Worm (Caenorhabditis elegans): Measurements from ENCODE around the gene ZK673.5.

The ZK673.5 gene

DNA sequence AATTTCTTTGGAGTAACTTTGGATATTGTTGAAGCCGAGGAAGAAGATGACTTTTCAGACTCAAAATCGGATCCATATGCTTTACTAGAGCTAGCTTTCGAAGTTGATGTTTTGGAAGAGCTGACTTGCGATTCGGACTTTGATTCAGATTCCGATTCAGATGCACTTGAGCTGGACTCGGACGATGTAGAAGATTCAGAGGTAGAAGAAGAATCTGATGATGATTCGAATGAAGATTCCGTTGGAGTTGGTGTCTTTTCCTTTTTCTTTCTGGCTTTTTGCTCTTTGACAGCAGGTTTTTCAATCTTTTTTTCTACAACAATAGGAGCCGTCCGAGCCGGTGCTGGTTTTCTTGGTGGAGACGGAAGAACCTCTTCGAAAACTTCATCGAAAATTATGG is 46.6 kb downstream of the ZK673.5 start:
- no peak for TF ChIP-seq pha-2 (tag; optimal IDR thresholded peaks at IDR 0.05)
- no peak for TF ChIP-seq madf-2 (tag; optimal IDR thresholded peaks at IDR 0.05)
- TF ChIP-seq pax-1 (tag; optimal IDR thresholded peaks at IDR 0.05): no peak
- TF ChIP-seq hlh-15 (tag; optimal IDR thresholded peaks at IDR 0.05): no peak
- TF ChIP-seq C08G9.2 (tag; optimal IDR thresholded peaks at IDR 0.05): no peak
- TF ChIP-seq fkh-10 (GFP tag; optimal IDR thresholded peaks at IDR 0.05): no peak

DNA sequence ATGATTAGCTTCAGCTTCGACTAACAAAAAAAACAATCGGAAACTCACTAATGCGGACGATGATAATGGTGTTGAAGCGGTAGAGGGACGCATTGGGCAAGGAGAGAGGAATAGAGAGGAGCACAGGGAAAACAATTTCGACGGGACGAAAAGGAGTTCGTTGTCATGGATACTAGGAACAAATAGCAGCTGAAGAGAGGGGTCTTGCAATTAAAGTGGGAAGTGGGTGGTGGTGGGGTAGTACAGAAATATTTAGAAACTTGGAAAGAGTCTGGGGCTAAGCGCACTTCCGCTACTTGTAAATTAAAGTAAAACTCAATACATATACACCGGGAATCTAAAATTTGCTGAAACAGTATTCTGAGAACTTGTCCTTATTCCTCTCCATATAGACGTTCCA is 48.4 kb downstream of the ZK673.5 start, which contains the start of gene F59B10.2:
F59B10.2 (minus strand) TSS at position 101 of the 400 bp plus-strand sequence.
- TF ChIP-seq ets-4 (tag; optimal IDR thresholded peaks at IDR 0.05): no peak
- no peak for TF ChIP-seq rnt-1 (tag; optimal IDR thresholded peaks at IDR 0.05)
- TF ChIP-seq pat-9 (tag; optimal IDR thresholded peaks at IDR 0.05): no peak
- TF ChIP-seq lim-6 (tag; optimal IDR thresholded peaks at IDR 0.05): no peak
- TF ChIP-seq hlh-6 (tag; optimal IDR thresholded peaks at IDR 0.05): no peak
- TF ChIP-seq ama-1 (optimal IDR thresholded peaks at IDR 0.05): no peak
- no peak for TF ChIP-seq Y22D7AL.16 (tag; optimal IDR thresholded peaks at IDR 0.05)
- no peak for TF ChIP-seq fkh-10 (GFP tag; optimal IDR thresholded peaks at IDR 0.05)
- no peak for TF ChIP-seq mec-3 (tag; optimal IDR thresholded peaks at IDR 0.05; ENCODE audit: borderline replicate concordance)
- TF ChIP-seq ceh-14 (tag; optimal IDR thresholded peaks at IDR 0.05): no peak
- no peak for TF ChIP-seq elt-4 (tag; optimal IDR thresholded peaks at IDR 0.05)

DNA sequence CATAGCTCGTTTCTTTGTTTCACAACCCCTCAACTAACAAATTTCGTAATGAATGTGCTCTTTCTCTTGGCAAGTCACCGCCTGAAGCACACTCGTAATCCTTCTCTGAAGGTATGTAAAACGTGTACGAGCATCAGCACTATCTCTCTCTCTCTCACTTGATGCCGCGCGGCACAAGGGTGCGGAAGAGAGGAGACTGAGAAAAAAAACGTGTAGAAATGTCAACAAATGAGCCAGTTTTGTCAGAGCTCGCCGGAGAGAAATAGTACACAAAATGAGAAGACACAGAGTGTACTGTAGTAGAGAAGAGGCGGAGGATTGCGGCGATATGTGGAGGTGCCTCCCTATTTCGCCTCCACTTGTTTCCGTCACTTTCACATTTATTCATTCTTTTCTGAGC is 48.9 kb downstream of the ZK673.5 start, which contains the start of gene F59B10.3:
F59B10.3 (plus strand) TSS at position 301 of the 400 bp plus-strand sequence.
- TF ChIP-seq ceh-19 (GFP tag; optimal IDR thresholded peaks at IDR 0.05): no peak
- TF ChIP-seq ceh-48 (tag; optimal IDR thresholded peaks at IDR 0.05): no peak
- no peak for TF ChIP-seq ceh-30 (tag; optimal IDR thresholded peaks at IDR 0.05)
- TF ChIP-seq npax-4 (tag; optimal IDR thresholded peaks at IDR 0.05): no peak
- no peak for TF ChIP-seq tbx-2 (tag; optimal IDR thresholded peaks at IDR 0.05)
- TF ChIP-seq hlh-13 (GFP tag; optimal IDR thresholded peaks at IDR 0.05): no peak
- TF ChIP-seq nfya-1 (tag; optimal IDR thresholded peaks at IDR 0.05): no peak
- no peak for TF ChIP-seq ceh-31 (tag; optimal IDR thresholded peaks at IDR 0.05)
- TF ChIP-seq pha-2 (tag; optimal IDR thresholded peaks at IDR 0.05): no peak
- no peak for TF ChIP-seq ceh-45 (GFP tag; IDR thresholded peaks at IDR 0.05)
- TF ChIP-seq sox-2 (GFP tag; IDR thresholded peaks at IDR 0.05): no peak
- no peak for TF ChIP-seq pros-1 (tag; optimal IDR thresholded peaks at IDR 0.05)
- no peak for TF ChIP-seq rnt-1 (tag; optimal IDR thresholded peaks at IDR 0.05)
- no peak for TF ChIP-seq fax-1 (tag; optimal IDR thresholded peaks at IDR 0.05)
- TF ChIP-seq ets-4 (tag; optimal IDR thresholded peaks at IDR 0.05): no peak
